Worm (Caenorhabditis elegans) whole organism, L1 larva: ENCODE results near the gene fbxa-86.

Experiments
- ama-1 ChIP-seq: fragments of 150-350 bp; optimal IDR thresholded peaks from 2 replicates; lab custom pipeline; 2014
- ceh-8 ChIP-seq: fragments of 200-800 bp; sonication (Bioruptor generic); optimal IDR thresholded peaks from 2 replicates; lab custom pipeline; 2018; ENCODE audit warnings: mild to moderate bottlenecking, missing genetic modification characterization, moderate library complexity, missing compliant biosample characterization
- fkh-8 ChIP-seq: sonication (generic microtip); optimal IDR thresholded peaks from 2 replicates; lab custom pipeline; 2016; ENCODE audit warnings: mild to moderate bottlenecking, missing genetic modification characterization, missing compliant biosample characterization
- jun-1 ChIP-seq: fragments of 150-350 bp; optimal IDR thresholded peaks from 2 replicates; lab custom pipeline; 2014; ENCODE audit warnings: missing biosample characterization, missing genetic modification reagents, missing genetic modification characterization
- lin-35 ChIP-seq, 2 experiments: fragments of 150-350 bp; optimal IDR thresholded peaks; 2 replicates each; lab custom pipeline; 2014; ENCODE audit warnings: missing biosample characterization in 2 of 2, missing genetic modification characterization in 2 of 2, missing genetic modification reagents in 2 of 2
- nhr-11 ChIP-seq: fragments of 150-350 bp; optimal IDR thresholded peaks from 2 replicates; lab custom pipeline; 2014; ENCODE audit warnings: missing biosample characterization, missing genetic modification characterization
- rnt-1 ChIP-seq: sonication (generic microtip); optimal IDR thresholded peaks from 2 replicates; lab custom pipeline; 2016; ENCODE audit warnings: mild to moderate bottlenecking, missing genetic modification characterization, moderate library complexity, missing compliant biosample characterization
- sptf-1 ChIP-seq: fragments of 150-350 bp; optimal IDR thresholded peaks from 2 replicates; lab custom pipeline; 2014; ENCODE audit warnings: missing biosample characterization, missing genetic modification characterization
- unc-62 ChIP-seq: fragments of 150-350 bp; optimal IDR thresholded peaks from 2 replicates; lab custom pipeline; 2014; ENCODE audit warnings: missing biosample characterization, missing genetic modification reagents, missing genetic modification characterization
- ztf-11 ChIP-seq, 2 experiments: sonication (generic microtip); optimal IDR thresholded peaks; 2 replicates each; lab custom pipeline; 2016 to 2017; ENCODE audit warnings: missing genetic modification characterization in 2 of 2, missing biosample characterization in 1 of 2, missing compliant biosample characterization in 1 of 2

ce11 chrIV:4917774-4918173, 20.0 kb downstream of the fbxa-86 start, which contains the start of gene str-158:
- no peak for TF ChIP-seq unc-62 (GFP tag; lab: Kevin White, UChicago)
- no peak for TF ChIP-seq rnt-1 (tag; lab: Kevin White, UChicago)
- TF ChIP-seq sptf-1 (tag; lab: Kevin White, UChicago) = no peak
- TF ChIP-seq fkh-8 (tag; lab: Kevin White, UChicago) = no peak
- TF ChIP-seq lin-35 (GFP tag; optimal IDR thresholded peaks at IDR 0.05; lab: Kevin White, UChicago) = no peak
- no peak for TF ChIP-seq ztf-11 (tag; optimal IDR thresholded peaks at IDR 0.05; lab: Kevin White, UChicago)
- no peak for TF ChIP-seq jun-1 (tag; lab: Kevin White, UChicago)
- no peak for TF ChIP-seq ama-1
- TF ChIP-seq nhr-11 (tag; lab: Kevin White, UChicago) = no peak
- TF ChIP-seq ceh-8 (GFP tag; lab: Kevin White, UChicago) = no peak
